Fruit fly (Drosophila melanogaster) whole organism, wandering third instar larva: Measurements from ENCODE around the gene Hnf4.

ENCODE experiments used
- OdsH ChIP-seq: fragments of 200-800 bp; sonication (Bioruptor generic); optimal IDR thresholded peaks from 2 replicates; lab custom pipeline; 2016; ENCODE audit warnings: missing biosample characterization, mild to moderate bottlenecking, missing genetic modification characterization
- dl ChIP-seq, 2 experiments: fragments of 175-275, 200-275 bp in 1 of 2; fragments of 200-275 bp in 1 of 2; sonication (Bioruptor generic); optimal IDR thresholded peaks; lab custom pipeline; 2018; ENCODE audit warnings: mild to moderate bottlenecking in 2 of 2, missing biosample characterization in 2 of 2, missing genetic modification characterization in 2 of 2, moderate library complexity in 2 of 2; ENCODE audit not compliant: partially characterized antibody in 2 of 2, insufficient read depth in 1 of 2
- lola ChIP-seq: fragments of >200 bp; optimal IDR thresholded peaks from 2 replicates; lab custom pipeline; 2017; ENCODE audit warnings: missing biosample characterization, missing genetic modification characterization
- pan ChIP-seq: fragments of >200 bp; optimal IDR thresholded peaks from 2 replicates; lab custom pipeline; 2017
- sv ChIP-seq: fragments of 200-800 bp; sonication (Bioruptor generic); optimal IDR thresholded peaks from 3 replicates; lab custom pipeline; 2016; ENCODE audit warnings: missing biosample characterization, missing genetic modification characterization
- tai ChIP-seq: sonication (Bioruptor generic); optimal IDR thresholded peaks from 2 replicates; lab custom pipeline; 2016; ENCODE audit warnings: missing biosample characterization, missing genetic modification characterization
- usp ChIP-seq: fragments of >200 bp; optimal IDR thresholded peaks from 2 replicates; lab custom pipeline; 2017; ENCODE audit warnings: missing biosample characterization, missing genetic modification characterization

dm6 chr2L:8689853-8690252 lies 19.6 kb downstream of the Hnf4 start:
- TF ChIP-seq OdsH (GFP tag; lab: Kevin White, UChicago) (no peak), usp (GFP tag; lab: Kevin White, UChicago) (no peak), dl (GFP tag; optimal IDR thresholded peaks at IDR 0.05; lab: Kevin White, UChicago; ENCODE audit: insufficient read depth in 1 of 2, partially characterized antibody in 2 of 2) (no peak), pan (lab: Kevin White, UChicago) (no peak), tai (GFP tag; lab: Kevin White, UChicago) (no peak), sv (GFP tag; lab: Kevin White, UChicago) (no peak), lola (no peak)
